Worm (Caenorhabditis elegans) whole organism, L1 larva: ENCODE results near the gene K12H6.8.

Source experiments
- C04F5.9 ChIP-seq: sonication (generic microtip); optimal IDR thresholded peaks from 2 replicates; lab custom pipeline; 2016; ENCODE audit warnings: missing genetic modification characterization, missing compliant biosample characterization
- Y116A8C.19 ChIP-seq: sonication (generic microtip); optimal IDR thresholded peaks from 2 replicates; lab custom pipeline; 2016; ENCODE audit warnings: missing compliant biosample characterization, missing genetic modification characterization, borderline replicate concordance
- ceh-8 ChIP-seq: fragments of 200-800 bp; sonication (Bioruptor generic); optimal IDR thresholded peaks from 2 replicates; lab custom pipeline; 2018; ENCODE audit warnings: mild to moderate bottlenecking, missing genetic modification characterization, moderate library complexity, missing compliant biosample characterization
- ceh-88 ChIP-seq: fragments of 200-800 bp; sonication (Bioruptor generic); IDR thresholded peaks from 2 replicates; pipeline ENCODE4 v1.3.6; 2022; ENCODE audit warnings: missing genetic modification characterization, missing compliant biosample characterization
- dsc-1 ChIP-seq: sonication (generic microtip); optimal IDR thresholded peaks from 2 replicates; lab custom pipeline; 2016; ENCODE audit warnings: mild to moderate bottlenecking, missing genetic modification characterization, missing compliant biosample characterization
- ets-5 ChIP-seq: fragments of 200-800 bp; sonication (Bioruptor generic); IDR thresholded peaks from 2 replicates; pipeline ENCODE4 v1.3.6; 2022; ENCODE audit warnings: missing genetic modification characterization, missing compliant biosample characterization
- fos-1 ChIP-seq: fragments of 150-350 bp; optimal IDR thresholded peaks from 2 replicates; lab custom pipeline; 2014; ENCODE audit warnings: missing biosample characterization, missing genetic modification characterization
- nhr-237 ChIP-seq: fragments of 150-350 bp; optimal IDR thresholded peaks from 2 replicates; lab custom pipeline; 2014; ENCODE audit warnings: missing biosample characterization, missing genetic modification characterization
- nhr-76 ChIP-seq: sonication (generic microtip); optimal IDR thresholded peaks from 2 replicates; lab custom pipeline; 2017; ENCODE audit warnings: missing biosample characterization, missing genetic modification characterization
- pax-3 ChIP-seq: fragments of 200-800 bp; sonication (Bioruptor generic); optimal IDR thresholded peaks from 2 replicates; lab custom pipeline; 2018; ENCODE audit warnings: mild to moderate bottlenecking, missing genetic modification characterization, moderate library complexity, missing compliant biosample characterization
- unc-130 ChIP-seq: fragments of 150-350 bp; optimal IDR thresholded peaks from 2 replicates; lab custom pipeline; 2017; ENCODE audit warnings: missing biosample characterization, missing genetic modification characterization, inconsistent platforms
- unc-86 ChIP-seq: sonication (generic microtip); optimal IDR thresholded peaks from 2 replicates; lab custom pipeline; 2016; ENCODE audit warnings: missing genetic modification characterization, missing compliant biosample characterization

Gene K12H6.8

ce11 chrII:2871816-2872215 is 44.1 kb downstream of the K12H6.8 start, which contains the start of gene Y110A2AL.10:
TSS of gene Y110A2AL.10 (minus strand) at chrII:2871916.
- TF ChIP-seq ceh-8 (GFP tag; lab: Kevin White, UChicago): no peak
- no peak for TF ChIP-seq C04F5.9 (tag; lab: Kevin White, UChicago)
- no peak for TF ChIP-seq nhr-76 (tag; lab: Kevin White, UChicago)
- no peak for TF ChIP-seq Y116A8C.19 (tag; lab: Kevin White, UChicago)
- no peak for TF ChIP-seq pax-3 (tag; lab: Kevin White, UChicago)
- TF ChIP-seq dsc-1 (tag; lab: Kevin White, UChicago): no peak
- TF ChIP-seq ceh-88 (GFP tag; lab: Robert Waterston, UW): no peak
- no peak for TF ChIP-seq fos-1
- TF ChIP-seq, all 84 proteins: peak for 0

ce11 chrII:2874801-2875200 is 47.1 kb downstream of the K12H6.8 start, which contains the start of gene Y110A2AL.1:
TSS of gene Y110A2AL.1 (plus strand) at chrII:2875101.
- TF ChIP-seq unc-86 (tag; lab: Kevin White, UChicago): no peak
- TF ChIP-seq nhr-237 (tag; lab: Kevin White, UChicago): no peak
- TF ChIP-seq unc-130 (tag; lab: Kevin White, UChicago): no peak
- no peak for TF ChIP-seq fos-1
- no peak for TF ChIP-seq ets-5 (GFP tag; lab: Robert Waterston, UW)
